Worm (Caenorhabditis elegans): ENCODE results near the gene F41B4.1.

Gene F41B4.1

DNA sequence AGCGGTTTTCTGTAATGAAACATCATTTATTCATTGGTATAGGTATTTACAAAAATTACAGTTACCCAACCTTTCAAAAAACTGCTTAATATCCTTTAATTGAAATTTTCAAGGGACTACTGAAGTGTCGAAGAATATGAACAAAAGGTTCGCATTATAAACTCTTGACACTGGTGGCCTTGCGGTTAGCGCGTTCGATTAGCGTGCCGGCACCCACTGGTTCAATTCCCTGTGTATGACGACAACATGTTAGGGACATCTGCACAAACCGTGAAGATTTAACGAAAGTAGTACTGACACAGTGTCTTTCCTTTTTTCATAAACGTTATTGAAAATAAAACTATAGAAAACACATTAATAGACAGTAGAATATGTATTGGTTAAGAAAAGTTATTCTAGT, 42.0 kb upstream of the F41B4.1 start (continued):
- TF ChIP-seq lin-15B (tag; optimal IDR thresholded peaks at IDR 0.05): no peak
- peak; percentile 88 for TF ChIP-seq lin-1 (GFP tag; IDR thresholded peaks at IDR 0.05)
- TF ChIP-seq Y105C5A.15 (GFP tag; IDR thresholded peaks at IDR 0.05): peak; percentile 73; the same call in 1 of the 2 replicates
- no peak for TF ChIP-seq nhr-76 (tag; optimal IDR thresholded peaks at IDR 0.05)
- no peak for TF ChIP-seq pqm-1 (tag; optimal IDR thresholded peaks at IDR 0.05)
- TF ChIP-seq egl-27 (tag; optimal IDR thresholded peaks at IDR 0.05): no peak
- TF ChIP-seq zip-11 (GFP tag; IDR thresholded peaks at IDR 0.05): peak; percentile 77; the same call in 1 of the 2 replicates
- TF ChIP-seq mxl-3 (GFP tag; optimal IDR thresholded peaks at IDR 0.05): peak; percentile 69
- TF ChIP-seq R02D3.7 (tag; optimal IDR thresholded peaks at IDR 0.05): peak; percentile 2
- no peak for TF ChIP-seq lsy-2 (tag; optimal IDR thresholded peaks at IDR 0.05)
- TF ChIP-seq nhr-111 (GFP tag; optimal IDR thresholded peaks at IDR 0.05): peak; percentile 88
- peak; percentile 73 to 96 for TF ChIP-seq daf-16 (GFP tag; optimal IDR thresholded peaks at IDR 0.05)
- peak; percentile 82 for TF ChIP-seq daf-16 (tag; optimal IDR thresholded peaks at IDR 0.05)
- TF ChIP-seq nhr-28 (tag; optimal IDR thresholded peaks at IDR 0.05): peak; percentile 20
- peak in 1 of 2 experiments; percentile 14 for TF ChIP-seq mdl-1 (tag; optimal IDR thresholded peaks at IDR 0.05)
- peak; percentile 73 for TF ChIP-seq lin-13 (GFP tag; optimal IDR thresholded peaks at IDR 0.05)
- peak; percentile 73 for TF ChIP-seq F10B5.3 (tag; optimal IDR thresholded peaks at IDR 0.05)
- TF ChIP-seq lim-7 (GFP tag; IDR thresholded peaks at IDR 0.05): peak; percentile 92
- no peak for TF ChIP-seq nhr-237 (tag; optimal IDR thresholded peaks at IDR 0.05)
- TF ChIP-seq snpc-1.2 (GFP tag; IDR thresholded peaks at IDR 0.05): peak; percentile 95
- TF ChIP-seq ceh-32 (tag; optimal IDR thresholded peaks at IDR 0.05; ENCODE audit: poor library complexity): no peak
- no peak for TF ChIP-seq ceh-28 (tag; optimal IDR thresholded peaks at IDR 0.05)
- peak; percentile 62 for TF ChIP-seq hlh-30 (tag; optimal IDR thresholded peaks at IDR 0.05; ENCODE audit: insufficient read depth)
- peak; percentile 91 for TF ChIP-seq pha-4 (GFP tag; IDR thresholded peaks at IDR 0.05)
- no peak for TF ChIP-seq pha-4 (tag; optimal IDR thresholded peaks at IDR 0.05)
- TF ChIP-seq unc-130 (GFP tag; optimal IDR thresholded peaks at IDR 0.05): no peak
- TF ChIP-seq mep-1 (tag; optimal IDR thresholded peaks at IDR 0.05): no peak
- TF ChIP-seq zfp-2 (tag; optimal IDR thresholded peaks at IDR 0.05): peak; percentile 38
- peak; percentile 68 for TF ChIP-seq dmd-6 (GFP tag; IDR thresholded peaks at IDR 0.05)
- peak; percentile 94 for TF ChIP-seq dmd-8 (GFP tag; IDR thresholded peaks at IDR 0.05)
- no peak for TF ChIP-seq zip-2 (tag; optimal IDR thresholded peaks at IDR 0.05)
- TF ChIP-seq F37D6.2 (tag; optimal IDR thresholded peaks at IDR 0.05): no peak
- no peak for TF ChIP-seq zag-1 (tag; optimal IDR thresholded peaks at IDR 0.05)
- TF ChIP-seq ceh-44 (GFP tag; IDR thresholded peaks at IDR 0.05): peak; percentile 70; the same call in 1 of the 2 replicates
- TF ChIP-seq dpl-1 (GFP tag; optimal IDR thresholded peaks at IDR 0.05): no peak
- TF ChIP-seq vab-7 (GFP tag; IDR thresholded peaks at IDR 0.05): peak; percentile 92
- peak; percentile 69 for TF ChIP-seq mxl-2 (GFP tag; conservative IDR thresholded peaks at IDR 0.05)
- TF ChIP-seq F49E8.2 (tag; optimal IDR thresholded peaks at IDR 0.05; ENCODE audit: borderline replicate concordance): peak; percentile 68
- peak; percentile 81 for TF ChIP-seq lir-3 (tag; optimal IDR thresholded peaks at IDR 0.05)
- peak; percentile 77 for TF ChIP-seq Y5F2A.4 (GFP tag; optimal IDR thresholded peaks at IDR 0.05)
- 0 out of 2 replicates have a peak, but pooled peaks have one; percentile 33 for TF ChIP-seq daf-8 (GFP tag; IDR thresholded peaks at IDR 0.05)
- TF ChIP-seq Y75B8A.6 (GFP tag; IDR thresholded peaks at IDR 0.05): peak; percentile 79; the same call in 1 of the 2 replicates
- no peak for TF ChIP-seq snpc-4 (tag; optimal IDR thresholded peaks at IDR 0.05)
- peak; percentile 85 for TF ChIP-seq F26F4.8 (GFP tag; conservative IDR thresholded peaks at IDR 0.05)
- no peak for TF ChIP-seq skn-1 (tag; optimal IDR thresholded peaks at IDR 0.05)
- TF ChIP-seq lin-29 (GFP tag; IDR thresholded peaks at IDR 0.05): 0 out of 2 replicates have a peak, but pooled peaks have one; percentile 39
- TF ChIP-seq tag-97 (GFP tag; IDR thresholded peaks at IDR 0.05): no peak
- peak; percentile 69 for TF ChIP-seq nhr-42 (GFP tag; IDR thresholded peaks at IDR 0.05)
- TF ChIP-seq ceh-82 (tag; optimal IDR thresholded peaks at IDR 0.05): no peak
- TF ChIP-seq fos-1 (tag; optimal IDR thresholded peaks at IDR 0.05): no peak
- TF ChIP-seq unc-39 (tag; optimal IDR thresholded peaks at IDR 0.05): no peak
- no peak for TF ChIP-seq ama-1 (optimal IDR thresholded peaks at IDR 0.05)
- TF ChIP-seq jun-1 (tag; optimal IDR thresholded peaks at IDR 0.05): no peak
